Fruit fly (Drosophila melanogaster): ENCODE data around the gene CG32246.

- no peak for TF ChIP-seq Ets98B (GFP tag; IDR thresholded peaks at IDR 0.05)
- no peak for TF ChIP-seq CG8159 (tag; optimal IDR thresholded peaks at IDR 0.05)
- TF ChIP-seq CG8301 (tag; optimal IDR thresholded peaks at IDR 0.05) = no peak
- TF ChIP-seq CG32121 (GFP tag; IDR thresholded peaks at IDR 0.05) = no peak
- no peak for TF ChIP-seq D1 (tag; optimal IDR thresholded peaks at IDR 0.05)
Measured at dm6 chr3L:4626434-4626833, 5.4 kb downstream of the CG32246 start, which contains the start of gene HDAC1.

All from whole organism, pupa.